Fruit fly (Drosophila melanogaster): Measurements from ENCODE around the gene CG18808.

DNA sequence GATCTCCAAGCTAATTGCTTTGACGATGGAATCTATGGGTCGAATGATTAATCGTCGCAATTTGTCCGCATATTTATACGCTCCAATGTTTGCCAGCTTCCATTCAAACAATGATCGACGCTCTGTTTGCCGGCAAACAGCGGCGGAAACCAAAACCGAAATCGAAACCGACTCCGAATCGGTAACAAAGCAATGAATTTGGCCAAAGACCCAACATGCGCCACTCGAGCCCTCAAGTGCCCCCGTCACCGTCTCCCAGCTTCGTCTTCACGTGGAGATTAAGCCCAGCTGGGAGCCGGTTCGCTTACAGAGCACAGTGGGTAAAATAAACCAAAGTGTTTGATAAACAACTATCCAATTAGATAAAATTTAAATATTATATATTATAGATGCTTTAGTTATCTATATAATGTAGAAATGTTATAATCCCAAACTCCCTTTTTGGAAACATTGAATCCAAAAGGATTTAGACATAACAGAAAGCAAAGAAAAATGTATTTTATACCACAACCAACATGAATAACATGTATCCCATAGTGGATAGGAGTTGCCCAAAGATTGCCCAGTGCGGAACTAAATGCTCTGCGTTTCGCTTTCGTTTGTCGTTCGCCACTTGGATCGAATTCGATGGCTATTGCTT, 45.3 kb upstream of the CG18808 start, which contains the start of gene CG32237:
- TF ChIP-seq psq (optimal IDR thresholded peaks at IDR 0.05) (no peak), Sin3A (optimal IDR thresholded peaks at IDR 0.05) (no peak), Myc (optimal IDR thresholded peaks at IDR 0.05) (no peak), insv (optimal IDR thresholded peaks at IDR 0.05) (no peak)
